Fruit fly (Drosophila melanogaster) whole organism, embryonic: ENCODE measurements around the gene CG15742.

Source experiments
- CG10274 ChIP-seq: fragments of 200-800 bp; sonication (Bioruptor generic); optimal IDR thresholded peaks from 3 replicates; lab custom pipeline; 2017; ENCODE audit warnings: missing biosample characterization, mild to moderate bottlenecking, missing genetic modification characterization
- CG10565 ChIP-seq: fragments of 200-800 bp; sonication (Bioruptor generic); optimal IDR thresholded peaks from 3 replicates; lab custom pipeline; 2016; ENCODE audit warnings: missing biosample characterization, mild to moderate bottlenecking, missing genetic modification characterization
- CG11085 ChIP-seq: fragments of 200-800 bp; sonication (Bioruptor generic); IDR thresholded peaks from 2 replicates; pipeline ENCODE4 v1.3.6; 2022; ENCODE audit warnings: missing biosample characterization, missing genetic modification characterization
- CG11398 ChIP-seq: fragments of 200-800 bp; sonication (Bioruptor generic); optimal IDR thresholded peaks from 2 replicates; lab custom pipeline; 2016; ENCODE audit warnings: missing biosample characterization, missing genetic modification characterization
- CG12236 ChIP-seq: fragments of 200-800 bp; sonication (Bioruptor generic); optimal IDR thresholded peaks from 2 replicates; lab custom pipeline; 2016; ENCODE audit warnings: missing biosample characterization, missing genetic modification characterization
- CG12744 ChIP-seq: fragments of 200-800 bp; sonication (Bioruptor generic); optimal IDR thresholded peaks from 2 replicates; lab custom pipeline; 2016; ENCODE audit warnings: missing biosample characterization, missing genetic modification characterization
- CG13424 ChIP-seq: fragments of 200-800 bp; sonication (Bioruptor generic); optimal IDR thresholded peaks from 2 replicates; lab custom pipeline; 2019; ENCODE audit warnings: missing biosample characterization, mild to moderate bottlenecking, missing genetic modification characterization, moderate library complexity
- CG15073 ChIP-seq: fragments of 200-800 bp; sonication (Bioruptor generic); optimal IDR thresholded peaks from 2 replicates; lab custom pipeline; 2016; ENCODE audit warnings: missing biosample characterization, missing genetic modification characterization
- CG17802 ChIP-seq: fragments of 200-800 bp; sonication (Bioruptor generic); optimal IDR thresholded peaks from 2 replicates; lab custom pipeline; 2018; ENCODE audit warnings: missing biosample characterization, mild to moderate bottlenecking, missing genetic modification characterization, moderate library complexity
- CG18011 ChIP-seq: fragments of 200-800 bp; sonication (Bioruptor generic); optimal IDR thresholded peaks from 2 replicates; lab custom pipeline; 2017; ENCODE audit warnings: missing biosample characterization, missing genetic modification characterization, mild to moderate bottlenecking, moderate library complexity, missing genotype
- CG18764 ChIP-seq: fragments of 200-800 bp; sonication (Bioruptor generic); optimal IDR thresholded peaks from 3 replicates; lab custom pipeline; 2016; ENCODE audit warnings: missing biosample characterization, missing genetic modification characterization
- CG2129 ChIP-seq: fragments of 200-800 bp; sonication (Bioruptor generic); IDR thresholded peaks from 2 replicates; pipeline ENCODE4 v1.3.6; 2022; ENCODE audit warnings: missing biosample characterization, missing genetic modification characterization; ENCODE audit not compliant: partially characterized antibody
- CG2889 ChIP-seq: fragments of 200-800 bp; sonication (Bioruptor generic); IDR thresholded peaks from 3 replicates; pipeline ENCODE4 v1.3.6; 2022; ENCODE audit warnings: missing biosample characterization, missing genetic modification characterization
- CG30020 ChIP-seq: fragments of 200-800 bp; optimal IDR thresholded peaks from 2 replicates; lab custom pipeline; 2019; ENCODE audit warnings: missing biosample characterization, mild to moderate bottlenecking, missing genetic modification characterization, moderate library complexity
- CG31441 ChIP-seq: fragments of 200-800 bp; sonication (Bioruptor generic); IDR thresholded peaks from 2 replicates; pipeline ENCODE4 v1.3.6; 2022; ENCODE audit warnings: missing biosample characterization, missing genetic modification characterization
- CG3163 ChIP-seq: fragments of 200-800 bp; sonication (Bioruptor generic); optimal IDR thresholded peaks from 3 replicates; lab custom pipeline; 2016; ENCODE audit warnings: missing biosample characterization, missing genetic modification characterization
- CG32772 ChIP-seq: fragments of 200-800 bp; sonication (Bioruptor generic); IDR thresholded peaks from 2 replicates; pipeline ENCODE4 v1.3.6; 2022; ENCODE audit warnings: missing biosample characterization, missing genetic modification characterization
- CG3407 ChIP-seq: fragments of 200-800 bp; sonication (Bioruptor generic); optimal IDR thresholded peaks from 2 replicates; lab custom pipeline; 2018; ENCODE audit warnings: missing biosample characterization, mild to moderate bottlenecking, missing genetic modification characterization
- CG4360 ChIP-seq: fragments of 200-800 bp; sonication (Bioruptor generic); IDR thresholded peaks from 2 replicates; pipeline ENCODE4 v1.3.6; 2022; ENCODE audit warnings: missing biosample characterization, missing genetic modification characterization
- CG4820 ChIP-seq: fragments of 200-800 bp; sonication (Bioruptor generic); optimal IDR thresholded peaks from 3 replicates; lab custom pipeline; 2016; ENCODE audit warnings: missing biosample characterization, missing genetic modification characterization
- CG6175 ChIP-seq: fragments of 200-800 bp; sonication (Bioruptor generic); IDR thresholded peaks from 3 replicates; pipeline ENCODE4 v1.3.6; 2022; ENCODE audit warnings: missing biosample characterization, missing genetic modification characterization
- CG6689 ChIP-seq: fragments of 200-800 bp; sonication (Bioruptor generic); IDR thresholded peaks from 2 replicates; pipeline ENCODE4 v1.3.6; 2022; ENCODE audit warnings: missing biosample characterization, missing genetic modification characterization
- CG7839 ChIP-seq: fragments of 200-800 bp; sonication (Bioruptor generic); optimal IDR thresholded peaks from 3 replicates; lab custom pipeline; 2018; ENCODE audit warnings: missing biosample characterization, mild to moderate bottlenecking, missing genetic modification characterization, moderate library complexity
- CG8924 ChIP-seq: fragments of 200-800 bp; optimal IDR thresholded peaks from 3 replicates; lab custom pipeline; 2019; ENCODE audit warnings: missing biosample characterization, mild to moderate bottlenecking, missing genetic modification characterization, moderate library complexity
- CG9817 ChIP-seq: fragments of 200-800 bp; sonication (Bioruptor generic); optimal IDR thresholded peaks from 2 replicates; lab custom pipeline; 2018; ENCODE audit warnings: missing biosample characterization, mild to moderate bottlenecking, missing genetic modification characterization, moderate library complexity
- Chrac-16 ChIP-seq: fragments of 200-800 bp; sonication (Bioruptor generic); optimal IDR thresholded peaks from 3 replicates; lab custom pipeline; 2016; ENCODE audit warnings: missing biosample characterization, missing genetic modification characterization
- D19B ChIP-seq: fragments of 200-800 bp; sonication (Bioruptor generic); optimal IDR thresholded peaks from 2 replicates; lab custom pipeline; 2017; ENCODE audit warnings: missing biosample characterization, mild to moderate bottlenecking, missing genetic modification characterization
- Dbx ChIP-seq: fragments of 200-800 bp; sonication (Bioruptor generic); IDR thresholded peaks from 3 replicates; pipeline ENCODE4 v1.3.6; 2022; ENCODE audit warnings: missing biosample characterization, missing genetic modification characterization
- Doc2 ChIP-seq: fragments of 200-800 bp; sonication (Bioruptor generic); IDR thresholded peaks from 2 replicates; pipeline ENCODE4 v1.3.6; 2022; ENCODE audit warnings: missing biosample characterization, missing genetic modification characterization
- Elba2 ChIP-seq: fragments of 200-800 bp; sonication (Bioruptor generic); optimal IDR thresholded peaks from 3 replicates; lab custom pipeline; 2016; ENCODE audit warnings: missing biosample characterization, missing genetic modification characterization
- Lhr ChIP-seq: fragments of 200-800 bp; sonication (Bioruptor generic); optimal IDR thresholded peaks from 3 replicates; lab custom pipeline; 2017; ENCODE audit warnings: mild to moderate bottlenecking, missing biosample characterization, missing genetic modification reagents, missing genetic modification characterization
- Lpt ChIP-seq: fragments of >200 bp; optimal IDR thresholded peaks from 2 replicates; lab custom pipeline; 2018; ENCODE audit warnings: missing biosample characterization, missing genetic modification characterization
- Mes4 ChIP-seq: fragments of 200-800 bp; sonication (Bioruptor generic); optimal IDR thresholded peaks from 2 replicates; lab custom pipeline; 2016; ENCODE audit warnings: missing biosample characterization, missing genetic modification characterization
- Oli ChIP-seq: fragments of 200-800 bp; sonication (Bioruptor generic); optimal IDR thresholded peaks from 2 replicates; lab custom pipeline; 2018; ENCODE audit warnings: missing biosample characterization, mild to moderate bottlenecking, missing genetic modification characterization, moderate library complexity
- Rfx ChIP-seq: fragments of 200-800 bp; sonication (Bioruptor generic); IDR thresholded peaks from 2 replicates; pipeline ENCODE4 v1.3.6; 2022; ENCODE audit warnings: missing biosample characterization, missing genetic modification characterization
- Sry-β ChIP-seq: fragments of 200-800 bp; sonication (Bioruptor generic); optimal IDR thresholded peaks from 2 replicates; lab custom pipeline; 2018; ENCODE audit warnings: missing biosample characterization, mild to moderate bottlenecking, missing genetic modification characterization, moderate library complexity
- Ssrp ChIP-seq: fragments of 200-800 bp; sonication (Bioruptor generic); optimal IDR thresholded peaks from 2 replicates; lab custom pipeline; 2018; ENCODE audit warnings: missing biosample characterization, mild to moderate bottlenecking, missing genetic modification characterization, moderate library complexity
- Tbp ChIP-seq: fragments of >200 bp; optimal IDR thresholded peaks from 2 replicates; lab custom pipeline; 2018; ENCODE audit warnings: missing biosample characterization, missing genetic modification characterization
- al ChIP-seq: fragments of 200-800 bp; sonication (Bioruptor generic); IDR thresholded peaks from 2 replicates; pipeline ENCODE4 v1.3.6; 2022; ENCODE audit warnings: missing biosample characterization, missing genetic modification characterization
- ara ChIP-seq: fragments of 200-800 bp; sonication (Bioruptor generic); IDR thresholded peaks from 2 replicates; pipeline ENCODE4 v1.3.6; 2022; ENCODE audit warnings: missing biosample characterization, missing genetic modification characterization
- ato ChIP-seq: fragments of 200-800 bp; sonication (Bioruptor generic); IDR thresholded peaks from 2 replicates; pipeline ENCODE4 v1.3.6; 2022; ENCODE audit warnings: missing biosample characterization, missing genetic modification characterization; ENCODE audit not compliant: partially characterized antibody
- bowl ChIP-seq: fragments of 200-800 bp; sonication (Bioruptor generic); IDR thresholded peaks from 2 replicates; pipeline ENCODE4 v1.3.6; 2022; ENCODE audit warnings: missing biosample characterization, missing genetic modification characterization
- cato ChIP-seq: fragments of 200-800 bp; sonication (Bioruptor generic); optimal IDR thresholded peaks from 2 replicates; lab custom pipeline; 2016; ENCODE audit warnings: missing biosample characterization, missing genetic modification characterization, borderline replicate concordance
- crp ChIP-seq, 2 experiments: fragments of 200-800 bp; sonication (Bioruptor generic); optimal IDR thresholded peaks; 2 replicates in 1 of 2; 3 replicates in 1 of 2; lab custom pipeline; 2017; ENCODE audit warnings: missing biosample characterization in 2 of 2, missing genetic modification characterization in 2 of 2, mild to moderate bottlenecking in 1 of 2, moderate library complexity in 1 of 2
- disco-r ChIP-seq: fragments of 200-800 bp; sonication (Bioruptor generic); optimal IDR thresholded peaks from 2 replicates; lab custom pipeline; 2016; ENCODE audit warnings: missing biosample characterization, missing genetic modification characterization
- dysf ChIP-seq: fragments of 200-800 bp; sonication (Bioruptor generic); IDR thresholded peaks from 3 replicates; pipeline ENCODE4 v1.3.6; 2022; ENCODE audit warnings: missing biosample characterization, missing genetic modification characterization
- fd96Cb ChIP-seq: fragments of 200-800 bp; sonication (Bioruptor generic); optimal IDR thresholded peaks from 2 replicates; lab custom pipeline; 2018; ENCODE audit warnings: missing biosample characterization, mild to moderate bottlenecking, missing genetic modification characterization, moderate library complexity
- fru ChIP-seq: fragments of >200 bp; optimal IDR thresholded peaks from 2 replicates; lab custom pipeline; 2017
- her ChIP-seq: fragments of 200-800 bp; sonication (Bioruptor generic); optimal IDR thresholded peaks from 2 replicates; lab custom pipeline; 2016; ENCODE audit warnings: missing biosample characterization, missing genetic modification characterization
- lmd ChIP-seq: fragments of 200-800 bp; sonication (Bioruptor generic); IDR thresholded peaks from 2 replicates; pipeline ENCODE4 v1.3.6; 2022; ENCODE audit warnings: missing biosample characterization, missing genetic modification characterization
- otp ChIP-seq: fragments of 200-800 bp; sonication (Bioruptor generic); IDR thresholded peaks from 3 replicates; pipeline ENCODE4, ENCODE4 v1.3.6; 2022; ENCODE audit warnings: missing biosample characterization, missing genetic modification characterization
- trh ChIP-seq: fragments of 200-800 bp; sonication (Bioruptor generic); optimal IDR thresholded peaks from 2 replicates; lab custom pipeline; 2016; ENCODE audit warnings: missing biosample characterization, missing genetic modification characterization
- usp ChIP-seq: fragments of >200 bp; optimal IDR thresholded peaks from 2 replicates; lab custom pipeline; 2017; ENCODE audit warnings: missing biosample characterization, missing genetic modification characterization

The CG15742 gene

dm6 chrX:13208075-13208474, 50.2 kb downstream of the CG15742 start (continued):
- TF ChIP-seq CG10565 (GFP tag; lab: Kevin White, UChicago) = no peak
- no peak for TF ChIP-seq cato
- no peak for TF ChIP-seq Doc2
- TF ChIP-seq CG12744 = no peak
- TF ChIP-seq ara = no peak
- TF ChIP-seq Mes4 (GFP tag; lab: Kevin White, UChicago) = no peak
- no peak for TF ChIP-seq CG15073 (GFP tag; lab: Kevin White, UChicago)
- TF ChIP-seq CG6689 (GFP tag; lab: Robert Waterston, UW) = no peak
- no peak for TF ChIP-seq D19B (GFP tag; lab: Kevin White, UChicago)
- TF ChIP-seq CG4820 (GFP tag; lab: Kevin White, UChicago) = no peak
- TF ChIP-seq CG11085 (GFP tag; lab: Robert Waterston, UW) = no peak
- TF ChIP-seq Rfx = no peak
- TF ChIP-seq Dbx (GFP tag; lab: Robert Waterston, UW) = no peak
- no peak for TF ChIP-seq her (GFP tag; lab: Kevin White, UChicago)
- TF ChIP-seq Sry-β (GFP tag; lab: Kevin White, UChicago) = no peak
- TF ChIP-seq fru (lab: Kevin White, UChicago) = no peak
- no peak for TF ChIP-seq lmd
- no peak for TF ChIP-seq bowl (GFP tag; lab: Robert Waterston, UW)
- no peak for TF ChIP-seq ato (GFP tag; lab: Robert Waterston, UW)
- no peak for TF ChIP-seq CG10274
- TF ChIP-seq CG31441 (GFP tag; lab: Robert Waterston, UW) = peak; percentile 63
- no peak for TF ChIP-seq otp
- TF ChIP-seq CG32772 = no peak
- TF ChIP-seq CG3163 = no peak
- TF ChIP-seq Lhr (GFP tag; lab: Kevin White, UChicago) = no peak
- TF ChIP-seq CG12236 (GFP tag; lab: Kevin White, UChicago) = no peak
- no peak for TF ChIP-seq usp (GFP tag; lab: Kevin White, UChicago)
- no peak for TF ChIP-seq CG18011 (GFP tag; lab: Kevin White, UChicago)
- peak; percentile 48 for TF ChIP-seq CG8924 (tag; lab: Kevin White, UChicago)
- TF ChIP-seq dysf (GFP tag; lab: Robert Waterston, UW) = peak; percentile 38; the same call in 2 of the 3 replicates
- no peak for TF ChIP-seq CG6175 (GFP tag; lab: Robert Waterston, UW)
- TF ChIP-seq CG7839 (tag; lab: Kevin White, UChicago) = peak; percentile 68
- peak; percentile 32 for TF ChIP-seq Ssrp
- no peak for TF ChIP-seq CG2129
- no peak for TF ChIP-seq CG9817
- TF ChIP-seq CG3407 (GFP tag; lab: Kevin White, UChicago) = no peak
- TF ChIP-seq Chrac-16 (GFP tag; lab: Kevin White, UChicago) = no peak
- no peak for TF ChIP-seq CG4360 (GFP tag; lab: Robert Waterston, UW)
- TF ChIP-seq Elba2 (GFP tag; lab: Kevin White, UChicago) = no peak
- TF ChIP-seq disco-r (GFP tag; lab: Kevin White, UChicago) = no peak
- TF ChIP-seq CG18764 (GFP tag; lab: Kevin White, UChicago) = no peak
- peak; percentile 54 for TF ChIP-seq CG13424 (tag; lab: Kevin White, UChicago)
- TF ChIP-seq CG2889 (GFP tag; lab: Robert Waterston, UW) = no peak
- TF ChIP-seq fd96Cb = peak; percentile 18
- TF ChIP-seq CG30020 (tag; lab: Kevin White, UChicago) = no peak
- TF ChIP-seq crp (GFP tag; optimal IDR thresholded peaks at IDR 0.05; lab: Kevin White, UChicago) = no peak
- no peak for TF ChIP-seq CG11398 (GFP tag; lab: Kevin White, UChicago)
- TF ChIP-seq al (GFP tag; lab: Robert Waterston, UW) = no peak
- TF ChIP-seq trh (GFP tag; lab: Kevin White, UChicago) = no peak
- no peak for TF ChIP-seq Lpt (GFP tag; lab: Kevin White, UChicago)
- peak; percentile 26 for TF ChIP-seq Oli (tag; lab: Kevin White, UChicago)
- no peak for TF ChIP-seq CG17802 (tag; lab: Kevin White, UChicago)
- no peak for TF ChIP-seq Tbp (GFP tag; lab: Kevin White, UChicago)
